Worm (Caenorhabditis elegans) whole organism, L1 larva: ENCODE results near the gene C15H11.11.
A peak's percentile ranks its signal among the peaks of the same experiment; 100 is the strongest.

Source experiments
- aha-1 ChIP-seq: fragments of 150-350 bp; optimal IDR thresholded peaks from 2 replicates; lab custom pipeline; 2014; ENCODE audit warnings: missing biosample characterization, missing genetic modification characterization
- alr-1 ChIP-seq: fragments of 200-800 bp; sonication (Bioruptor generic); optimal IDR thresholded peaks from 2 replicates; lab custom pipeline; 2018; ENCODE audit warnings: borderline replicate concordance, mild to moderate bottlenecking, missing genetic modification characterization, missing compliant biosample characterization
- ceh-63 ChIP-seq: fragments of 200-800 bp; sonication (Bioruptor generic); optimal IDR thresholded peaks from 2 replicates; lab custom pipeline; 2018; ENCODE audit warnings: mild to moderate bottlenecking, missing genetic modification characterization, missing compliant biosample characterization
- ceh-82 ChIP-seq, 3 experiments: fragments of 150-350 bp in 1 of 3; sonication (generic microtip) in 2 of 3; optimal IDR thresholded peaks; 2 replicates each; lab custom pipeline; 2014 to 2017; ENCODE audit warnings: missing biosample characterization in 3 of 3, missing genetic modification characterization in 3 of 3
- dpl-1 ChIP-seq, 3 experiments: fragments of 150-350 bp in 2 of 3; sonication (generic microtip) in 1 of 3; optimal IDR thresholded peaks; 2 replicates each; lab custom pipeline; 2014 to 2017; ENCODE audit warnings: missing biosample characterization in 3 of 3, missing genetic modification characterization in 3 of 3, missing genetic modification reagents in 3 of 3
- dsc-1 ChIP-seq: sonication (generic microtip); optimal IDR thresholded peaks from 2 replicates; lab custom pipeline; 2016; ENCODE audit warnings: mild to moderate bottlenecking, missing genetic modification characterization, missing compliant biosample characterization
- efl-1 ChIP-seq, 4 experiments: fragments of 150-350 bp; optimal IDR thresholded peaks in 3 of 4; peaks in 1 of 4; 1 replicate in 1 of 4; 2 replicates in 3 of 4; lab custom pipeline; 2014; ENCODE audit warnings: missing biosample characterization in 2 of 4, missing genetic modification characterization in 2 of 4, missing genetic modification reagents in 2 of 4
- efl-3 ChIP-seq: fragments of 200-800 bp; sonication (Bioruptor generic); optimal IDR thresholded peaks from 2 replicates; lab custom pipeline; 2018; ENCODE audit warnings: mild to moderate bottlenecking, missing genetic modification characterization, missing compliant biosample characterization
- egl-13 ChIP-seq: sonication (generic microtip); optimal IDR thresholded peaks from 2 replicates; lab custom pipeline; 2016; ENCODE audit warnings: missing genotype, missing genetic modification reagents, missing genetic modification characterization, missing compliant biosample characterization
- egl-27 ChIP-seq, 2 experiments: fragments of 150-350 bp in 1 of 2; sonication (generic microtip); optimal IDR thresholded peaks; 3 replicates each; lab custom pipeline; 2017 to 2018; ENCODE audit warnings: missing biosample characterization in 2 of 2, missing genetic modification characterization in 2 of 2, missing genetic modification reagents in 2 of 2
- ets-5 ChIP-seq: fragments of 200-800 bp; sonication (Bioruptor generic); IDR thresholded peaks from 2 replicates; pipeline ENCODE4 v1.3.6; 2022; ENCODE audit warnings: missing genetic modification characterization, missing compliant biosample characterization
- fkh-4 ChIP-seq: sonication (generic microtip); optimal IDR thresholded peaks from 2 replicates; lab custom pipeline; 2016; ENCODE audit warnings: missing compliant biosample characterization, missing genetic modification characterization, borderline replicate concordance
- fkh-8 ChIP-seq: sonication (generic microtip); optimal IDR thresholded peaks from 2 replicates; lab custom pipeline; 2016; ENCODE audit warnings: mild to moderate bottlenecking, missing genetic modification characterization, missing compliant biosample characterization
- hlh-17 ChIP-seq: fragments of 200-800 bp; sonication (Bioruptor generic); optimal IDR thresholded peaks from 2 replicates; lab custom pipeline; 2018; ENCODE audit warnings: missing genetic modification characterization, mild to moderate bottlenecking, missing compliant biosample characterization, moderate library complexity, borderline replicate concordance
- hlh-4 ChIP-seq: sonication (generic microtip); optimal IDR thresholded peaks from 2 replicates; lab custom pipeline; 2016; ENCODE audit warnings: mild to moderate bottlenecking, missing genetic modification characterization, missing compliant biosample characterization
- hpl-2 ChIP-seq: fragments of 150-350 bp; optimal IDR thresholded peaks from 2 replicates; lab custom pipeline; 2014; ENCODE audit warnings: missing biosample characterization, missing genetic modification reagents, missing genetic modification characterization
- lin-13 ChIP-seq: fragments of 150-350 bp; optimal IDR thresholded peaks from 2 replicates; lab custom pipeline; 2014; ENCODE audit warnings: missing biosample characterization, missing genetic modification reagents, missing genetic modification characterization
- lin-35 ChIP-seq, 2 experiments: fragments of 150-350 bp; optimal IDR thresholded peaks; 2 replicates each; lab custom pipeline; 2014; ENCODE audit warnings: missing biosample characterization in 2 of 2, missing genetic modification characterization in 2 of 2, missing genetic modification reagents in 2 of 2
- lsy-2 ChIP-seq, 2 experiments: fragments of 150-350 bp; optimal IDR thresholded peaks; 2 replicates each; lab custom pipeline; 2014; ENCODE audit warnings: missing biosample characterization in 2 of 2, missing genetic modification characterization in 2 of 2
- mef-2 ChIP-seq: fragments of 150-350 bp; optimal IDR thresholded peaks from 2 replicates; lab custom pipeline; 2014; ENCODE audit warnings: missing biosample characterization, missing genetic modification characterization
- mep-1 ChIP-seq: fragments of 150-350 bp; optimal IDR thresholded peaks from 2 replicates; lab custom pipeline; 2014; ENCODE audit warnings: missing biosample characterization, missing genetic modification characterization
- nhr-11 ChIP-seq: fragments of 150-350 bp; optimal IDR thresholded peaks from 2 replicates; lab custom pipeline; 2014; ENCODE audit warnings: missing biosample characterization, missing genetic modification characterization
- nhr-19 ChIP-seq: fragments of 200-800 bp; sonication (Bioruptor generic); conservative IDR thresholded peaks from 2 replicates; pipeline ENCODE4 v1.3.6; 2022; ENCODE audit warnings: missing genetic modification characterization, missing compliant biosample characterization
- nhr-28 ChIP-seq: fragments of 150-350 bp; optimal IDR thresholded peaks from 2 replicates; lab custom pipeline; 2014; ENCODE audit warnings: missing biosample characterization, missing genetic modification characterization
- nhr-71 ChIP-seq: sonication (generic microtip); optimal IDR thresholded peaks from 2 replicates; lab custom pipeline; 2016; ENCODE audit warnings: mild to moderate bottlenecking, missing genetic modification characterization, moderate library complexity, missing compliant biosample characterization
- nhr-76 ChIP-seq: sonication (generic microtip); optimal IDR thresholded peaks from 2 replicates; lab custom pipeline; 2017; ENCODE audit warnings: missing biosample characterization, missing genetic modification characterization
- nhr-77 ChIP-seq: fragments of 150-350 bp; optimal IDR thresholded peaks from 2 replicates; lab custom pipeline; 2014; ENCODE audit warnings: missing biosample characterization, missing genetic modification characterization
- nhr-84 ChIP-seq: sonication (generic microtip); optimal IDR thresholded peaks from 2 replicates; lab custom pipeline; 2017; ENCODE audit warnings: missing biosample characterization, missing genetic modification characterization
- pag-3 ChIP-seq: sonication (generic microtip); optimal IDR thresholded peaks from 2 replicates; lab custom pipeline; 2017; ENCODE audit warnings: missing genetic modification characterization, mild to moderate bottlenecking, missing compliant biosample characterization, antibody characterized with exemption, borderline replicate concordance; ENCODE audit not compliant: insufficient read depth
- pax-3 ChIP-seq: fragments of 200-800 bp; sonication (Bioruptor generic); optimal IDR thresholded peaks from 2 replicates; lab custom pipeline; 2018; ENCODE audit warnings: mild to moderate bottlenecking, missing genetic modification characterization, moderate library complexity, missing compliant biosample characterization
- rnt-1 ChIP-seq: sonication (generic microtip); optimal IDR thresholded peaks from 2 replicates; lab custom pipeline; 2016; ENCODE audit warnings: mild to moderate bottlenecking, missing genetic modification characterization, moderate library complexity, missing compliant biosample characterization
- snpc-4 ChIP-seq: fragments of 150-350 bp; optimal IDR thresholded peaks from 2 replicates; lab custom pipeline; 2014; ENCODE audit warnings: missing biosample characterization, missing genetic modification characterization
- swsn-7 ChIP-seq: sonication (generic microtip); optimal IDR thresholded peaks from 2 replicates; lab custom pipeline; 2016; ENCODE audit warnings: missing genetic modification characterization, missing compliant biosample characterization
- unc-130 ChIP-seq: fragments of 150-350 bp; optimal IDR thresholded peaks from 2 replicates; lab custom pipeline; 2017; ENCODE audit warnings: missing biosample characterization, missing genetic modification characterization, inconsistent platforms
- unc-98 ChIP-seq: fragments of 200-800 bp; sonication (Bioruptor generic); IDR thresholded peaks from 2 replicates; pipeline ENCODE4 v1.3.6; 2022; ENCODE audit warnings: missing genetic modification characterization, missing compliant biosample characterization
- vab-15 ChIP-seq: sonication (generic microtip); optimal IDR thresholded peaks from 2 replicates; lab custom pipeline; 2017; ENCODE audit warnings: missing genotype, mild to moderate bottlenecking, missing genetic modification characterization, missing compliant biosample characterization
- zag-1 ChIP-seq: fragments of 150-350 bp; optimal IDR thresholded peaks from 2 replicates; lab custom pipeline; 2014; ENCODE audit warnings: missing biosample characterization, missing genetic modification characterization
- zip-4 ChIP-seq: fragments of 200-800 bp; sonication (Bioruptor generic); optimal IDR thresholded peaks from 2 replicates; lab custom pipeline; 2018; ENCODE audit warnings: mild to moderate bottlenecking, missing genetic modification characterization, moderate library complexity, missing compliant biosample characterization

C15H11.11 gene

ce11 chrV:14368272-14369052, 46.8 kb upstream of the C15H11.11 start:
- TF ChIP-seq nhr-76 (tag; lab: Kevin White, UChicago) (no peak), egl-27 (tag; optimal IDR thresholded peaks at IDR 0.05; lab: Kevin White, UChicago) (no peak), nhr-11 (no peak), ets-5 (GFP tag; lab: Robert Waterston, UW) (no peak)

ce11 chrV:14369412-14369811, 45.9 kb upstream of the C15H11.11 start:
- TF ChIP-seq rnt-1 (tag; lab: Kevin White, UChicago): no peak
- TF ChIP-seq efl-1 (optimal IDR thresholded peaks at IDR 0.05; lab: Kevin White, UChicago): no peak
- TF ChIP-seq efl-1 (GFP tag; optimal IDR thresholded peaks at IDR 0.05 in 1 of 2; lab: Kevin White, UChicago): peak in 1 of 2 experiments; percentile 69
- no peak for TF ChIP-seq swsn-7
- TF ChIP-seq egl-13 (tag; lab: Kevin White, UChicago): no peak
- TF ChIP-seq lin-35 (GFP tag; optimal IDR thresholded peaks at IDR 0.05; lab: Kevin White, UChicago): no peak
- no peak for TF ChIP-seq vab-15 (tag; lab: Kevin White, UChicago)

- no peak for TF ChIP-seq hpl-2
- no peak for TF ChIP-seq mef-2 (tag; lab: Kevin White, UChicago)
- no peak for TF ChIP-seq egl-27 (tag; optimal IDR thresholded peaks at IDR 0.05; lab: Kevin White, UChicago)
- no peak for TF ChIP-seq zag-1 (tag; lab: Kevin White, UChicago)
- TF ChIP-seq alr-1 (tag; lab: Kevin White, UChicago): no peak
- TF ChIP-seq nhr-28 (tag; lab: Kevin White, UChicago): no peak
- TF ChIP-seq lin-35 (GFP tag; optimal IDR thresholded peaks at IDR 0.05; lab: Kevin White, UChicago): no peak
These were observed 42.5 kb upstream of the C15H11.11 start, which contains the start of gene unc-39 for ce11 chrV:14372774-14373173. Gene unc-39 (plus strand): TSS chrV:14373074.

- no peak for TF ChIP-seq hlh-17 (GFP tag; lab: Kevin White, UChicago)
- peak; percentile 13 for TF ChIP-seq pax-3
- TF ChIP-seq dsc-1: peak; percentile 85
- TF ChIP-seq snpc-4 (tag; lab: Kevin White, UChicago): no peak
These were observed 37.2 kb upstream of the C15H11.11 start for ce11 chrV:14378052-14378451.

- TF ChIP-seq lin-13 (GFP tag; lab: Kevin White, UChicago) (no peak), nhr-19 (no peak), unc-98 (no peak), lsy-2 (tag; optimal IDR thresholded peaks at IDR 0.05; lab: Kevin White, UChicago) (no peak), aha-1 (no peak), fkh-4 (tag; lab: Kevin White, UChicago) (no peak), dpl-1 (GFP tag; optimal IDR thresholded peaks at IDR 0.05; lab: Kevin White, UChicago) (no peak)
These were observed 36.3 kb upstream of the C15H11.11 start, which contains the start of gene npr-43 for ce11 chrV:14378986-14379385. Gene npr-43 (minus strand): TSS chrV:14379086.

- TF ChIP-seq hlh-17 (GFP tag; lab: Kevin White, UChicago): no peak
- peak; percentile 4 for TF ChIP-seq pax-3
- TF ChIP-seq efl-3 (GFP tag; lab: Kevin White, UChicago): no peak
- TF ChIP-seq unc-130 (tag; lab: Kevin White, UChicago): no peak
- TF ChIP-seq hlh-4: peak; percentile 55
- no peak for TF ChIP-seq nhr-77 (tag; lab: Kevin White, UChicago)
- TF ChIP-seq nhr-71: peak; percentile 10
- TF ChIP-seq mep-1 (tag; lab: Kevin White, UChicago): no peak
- peak; percentile 8 for TF ChIP-seq fkh-8 (tag; lab: Kevin White, UChicago)
- no peak for TF ChIP-seq ceh-63
- TF ChIP-seq pag-3: no peak
- no peak for TF ChIP-seq egl-27 (tag; optimal IDR thresholded peaks at IDR 0.05; lab: Kevin White, UChicago)
- TF ChIP-seq ets-5 (GFP tag; lab: Robert Waterston, UW): no peak
- no peak for TF ChIP-seq zip-4 (GFP tag; lab: Kevin White, UChicago)
- TF ChIP-seq ceh-82 (tag; optimal IDR thresholded peaks at IDR 0.05; lab: Kevin White, UChicago): no peak
- no peak for TF ChIP-seq dsc-1
- TF ChIP-seq nhr-84: no peak
These were observed 35.1 kb upstream of the C15H11.11 start for ce11 chrV:14380242-14380641.
